Worm (Caenorhabditis elegans) whole organism, L2 larva: Measurements from ENCODE around the gene col-185.
A peak's percentile ranks its signal among the peaks of the same experiment; 100 is the strongest.

Experiments used
- ama-1 ChIP-seq: fragments of 150-350 bp; optimal IDR thresholded peaks from 2 replicates; lab custom pipeline; 2018; ENCODE audit warnings: inconsistent platforms
- ceh-82 ChIP-seq: fragments of 150-350 bp; optimal IDR thresholded peaks from 2 replicates; lab custom pipeline; 2014; ENCODE audit warnings: missing biosample characterization, missing genetic modification characterization
- egl-27 ChIP-seq: sonication (generic microtip); optimal IDR thresholded peaks from 3 replicates; lab custom pipeline; 2017; ENCODE audit warnings: missing biosample characterization, missing genetic modification reagents, missing genetic modification characterization
- fos-1 ChIP-seq: fragments of 150-350 bp; optimal IDR thresholded peaks from 2 replicates; lab custom pipeline; 2014; ENCODE audit warnings: missing biosample characterization, missing genetic modification characterization
- lsy-2 ChIP-seq, 2 experiments: fragments of 150-350 bp in 1 of 2; sonication (generic microtip) in 1 of 2; optimal IDR thresholded peaks; 2 replicates each; lab custom pipeline; 2014 to 2017; ENCODE audit warnings: missing biosample characterization in 2 of 2, missing genetic modification characterization in 2 of 2
- nhr-10 ChIP-seq: sonication (generic microtip); optimal IDR thresholded peaks from 2 replicates; lab custom pipeline; 2017; ENCODE audit warnings: missing biosample characterization, missing genetic modification characterization
- nhr-237 ChIP-seq: fragments of 150-350 bp; optimal IDR thresholded peaks from 2 replicates; lab custom pipeline; 2014; ENCODE audit warnings: missing biosample characterization, missing genetic modification characterization
- nhr-77 ChIP-seq: fragments of 150-350 bp; optimal IDR thresholded peaks from 2 replicates; lab custom pipeline; 2014; ENCODE audit warnings: missing biosample characterization, missing genetic modification characterization
- sma-9 ChIP-seq, 2 experiments: fragments of 150-350 bp in 1 of 2; sonication (generic microtip) in 1 of 2; optimal IDR thresholded peaks; 2 replicates each; lab custom pipeline; 2014 to 2016; ENCODE audit warnings: missing genetic modification characterization in 2 of 2, mild to moderate bottlenecking in 1 of 2, missing biosample characterization in 1 of 2, missing compliant biosample characterization in 1 of 2, missing genetic modification reagents in 1 of 2, moderate library complexity in 1 of 2
- snpc-4 ChIP-seq: fragments of 150-350 bp; optimal IDR thresholded peaks from 2 replicates; lab custom pipeline; 2014; ENCODE audit warnings: missing biosample characterization, missing genetic modification characterization

DNA sequence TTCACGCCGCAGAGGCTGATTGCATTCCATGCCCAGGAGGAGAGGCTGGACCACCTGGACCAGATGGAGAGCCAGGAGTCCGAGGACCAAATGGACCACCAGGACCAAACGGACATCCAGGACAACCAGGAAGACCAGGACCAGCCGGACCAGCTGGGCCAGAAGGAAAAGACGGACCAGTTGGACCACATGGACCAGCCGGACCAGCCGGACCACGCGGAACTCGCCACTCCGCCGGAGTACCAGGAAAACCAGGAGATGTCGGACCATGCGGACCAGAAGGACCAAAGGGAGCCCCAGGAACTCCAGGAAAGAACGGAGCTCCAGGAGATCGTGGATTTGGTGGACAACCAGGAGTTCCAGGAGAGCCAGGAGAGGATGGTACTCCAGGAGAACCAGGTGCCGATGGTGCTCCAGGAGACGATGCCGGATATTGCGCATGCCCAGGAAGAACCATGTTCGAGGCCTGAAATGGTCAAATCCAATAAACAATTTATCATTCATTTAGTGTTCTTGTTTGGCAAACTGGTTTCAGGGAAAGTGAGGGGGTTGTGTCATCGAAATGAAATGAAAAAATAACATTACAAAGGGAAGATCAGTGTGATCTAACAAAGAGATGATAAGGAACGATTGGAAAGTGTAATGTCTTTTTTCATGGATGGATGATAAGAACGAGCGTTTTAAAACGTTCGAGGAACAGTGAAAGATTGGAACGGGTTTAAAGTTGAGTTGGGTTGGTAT lies 40.8 kb downstream of the col-185 start:
- TF ChIP-seq nhr-10 (no peak), snpc-4 (no peak), nhr-77 (tag; lab: Kevin White, UChicago) (no peak), nhr-237 (tag; lab: Kevin White, UChicago) (no peak), fos-1 (tag; lab: Kevin White, UChicago) (peak; percentile 0), ceh-82 (tag; lab: Kevin White, UChicago) (no peak), lsy-2 (tag; optimal IDR thresholded peaks at IDR 0.05; lab: Kevin White, UChicago) (no peak), ama-1 (lab: Kevin White, UChicago) (no peak), egl-27 (no peak), sma-9 (GFP tag; optimal IDR thresholded peaks at IDR 0.05; lab: Kevin White, UChicago) (no peak), sma-9 (tag; optimal IDR thresholded peaks at IDR 0.05; lab: Kevin White, UChicago) (no peak)
